Worm (Caenorhabditis elegans) whole organism, L1 larva: Measurements from ENCODE around the gene F02C12.2.

Source experiments
- C04F5.9 ChIP-seq: sonication (generic microtip); optimal IDR thresholded peaks from 2 replicates; lab custom pipeline; 2016; ENCODE audit warnings: missing genetic modification characterization, missing compliant biosample characterization
- C16A3.4 ChIP-seq: fragments of 150-350 bp; optimal IDR thresholded peaks from 2 replicates; lab custom pipeline; 2014; ENCODE audit warnings: missing biosample characterization, missing genetic modification characterization
- aha-1 ChIP-seq: fragments of 150-350 bp; optimal IDR thresholded peaks from 2 replicates; lab custom pipeline; 2014; ENCODE audit warnings: missing biosample characterization, missing genetic modification characterization
- alr-1 ChIP-seq: fragments of 200-800 bp; sonication (Bioruptor generic); optimal IDR thresholded peaks from 2 replicates; lab custom pipeline; 2018; ENCODE audit warnings: borderline replicate concordance, mild to moderate bottlenecking, missing genetic modification characterization, missing compliant biosample characterization
- aly-2 ChIP-seq: fragments of 150-350 bp; optimal IDR thresholded peaks from 2 replicates; lab custom pipeline; 2014; ENCODE audit warnings: missing biosample characterization, missing genetic modification characterization
- ama-1 ChIP-seq: fragments of 150-350 bp; optimal IDR thresholded peaks from 2 replicates; lab custom pipeline; 2014
- blmp-1 ChIP-seq: fragments of 150-350 bp; optimal IDR thresholded peaks from 2 replicates; lab custom pipeline; 2014; ENCODE audit warnings: missing biosample characterization, missing genetic modification characterization
- ceh-63 ChIP-seq: fragments of 200-800 bp; sonication (Bioruptor generic); optimal IDR thresholded peaks from 2 replicates; lab custom pipeline; 2018; ENCODE audit warnings: mild to moderate bottlenecking, missing genetic modification characterization, missing compliant biosample characterization
- ceh-8 ChIP-seq: fragments of 200-800 bp; sonication (Bioruptor generic); optimal IDR thresholded peaks from 2 replicates; lab custom pipeline; 2018; ENCODE audit warnings: mild to moderate bottlenecking, missing genetic modification characterization, moderate library complexity, missing compliant biosample characterization
- ces-1 ChIP-seq: fragments of 150-350 bp; optimal IDR thresholded peaks from 2 replicates; lab custom pipeline; 2014; ENCODE audit warnings: missing biosample characterization, missing genetic modification reagents, missing genetic modification characterization
- dsc-1 ChIP-seq: sonication (generic microtip); optimal IDR thresholded peaks from 2 replicates; lab custom pipeline; 2016; ENCODE audit warnings: mild to moderate bottlenecking, missing genetic modification characterization, missing compliant biosample characterization
- efl-3 ChIP-seq: fragments of 200-800 bp; sonication (Bioruptor generic); optimal IDR thresholded peaks from 2 replicates; lab custom pipeline; 2018; ENCODE audit warnings: mild to moderate bottlenecking, missing genetic modification characterization, missing compliant biosample characterization
- egl-27 ChIP-seq, 2 experiments: fragments of 150-350 bp in 1 of 2; sonication (generic microtip); optimal IDR thresholded peaks; 3 replicates each; lab custom pipeline; 2017 to 2018; ENCODE audit warnings: missing biosample characterization in 2 of 2, missing genetic modification characterization in 2 of 2, missing genetic modification reagents in 2 of 2
- elt-2 ChIP-seq: sonication (generic microtip); optimal IDR thresholded peaks from 2 replicates; lab custom pipeline; 2016; ENCODE audit warnings: missing genetic modification characterization, mild to moderate bottlenecking, inconsistent platforms, missing compliant biosample characterization, missing genetic modification reagents
- elt-3 ChIP-seq, 6 experiments: fragments of 150-350 bp in 1 of 6; sonication (generic microtip); optimal IDR thresholded peaks; 2 replicates each; lab custom pipeline; 2017 to 2018; ENCODE audit warnings: missing biosample characterization in 6 of 6, missing genetic modification characterization in 6 of 6, inconsistent platforms in 1 of 6
- fkh-10 ChIP-seq: sonication (generic microtip); optimal IDR thresholded peaks from 2 replicates; lab custom pipeline; 2017; ENCODE audit warnings: missing biosample characterization, missing genetic modification reagents, missing genetic modification characterization
- fkh-8 ChIP-seq: sonication (generic microtip); optimal IDR thresholded peaks from 2 replicates; lab custom pipeline; 2016; ENCODE audit warnings: mild to moderate bottlenecking, missing genetic modification characterization, missing compliant biosample characterization
- fos-1 ChIP-seq: fragments of 150-350 bp; optimal IDR thresholded peaks from 2 replicates; lab custom pipeline; 2014; ENCODE audit warnings: missing biosample characterization, missing genetic modification characterization
- hlh-17 ChIP-seq: fragments of 200-800 bp; sonication (Bioruptor generic); optimal IDR thresholded peaks from 2 replicates; lab custom pipeline; 2018; ENCODE audit warnings: missing genetic modification characterization, mild to moderate bottlenecking, missing compliant biosample characterization, moderate library complexity, borderline replicate concordance
- hlh-4 ChIP-seq: sonication (generic microtip); optimal IDR thresholded peaks from 2 replicates; lab custom pipeline; 2016; ENCODE audit warnings: mild to moderate bottlenecking, missing genetic modification characterization, missing compliant biosample characterization
- irx-1 ChIP-seq: sonication (generic microtip); optimal IDR thresholded peaks from 2 replicates; lab custom pipeline; 2016; ENCODE audit warnings: missing genetic modification characterization, missing compliant biosample characterization
- isw-1 ChIP-seq: fragments of 200-800 bp; sonication (Bioruptor generic); IDR thresholded peaks from 2 replicates; pipeline ENCODE4 v1.3.6; 2022; ENCODE audit warnings: missing genetic modification characterization, missing compliant biosample characterization
- jun-1 ChIP-seq: fragments of 150-350 bp; optimal IDR thresholded peaks from 2 replicates; lab custom pipeline; 2014; ENCODE audit warnings: missing biosample characterization, missing genetic modification reagents, missing genetic modification characterization
- lin-14 ChIP-seq: fragments of 200-800 bp; sonication (Bioruptor generic); optimal IDR thresholded peaks from 2 replicates; lab custom pipeline; 2018; ENCODE audit warnings: mild to moderate bottlenecking, missing genetic modification characterization, moderate library complexity, missing compliant biosample characterization
- lsy-2 ChIP-seq, 2 experiments: fragments of 150-350 bp; optimal IDR thresholded peaks; 2 replicates each; lab custom pipeline; 2014; ENCODE audit warnings: missing biosample characterization in 2 of 2, missing genetic modification characterization in 2 of 2
- mab-9 ChIP-seq: fragments of 200-800 bp; sonication (Bioruptor generic); IDR thresholded peaks from 2 replicates; pipeline ENCODE4 v1.3.6; 2022; ENCODE audit warnings: missing genetic modification reagents, missing genetic modification characterization, missing compliant biosample characterization
- mdl-1 ChIP-seq, 2 experiments: fragments of 150-350 bp; optimal IDR thresholded peaks; 2 replicates each; lab custom pipeline; 2014 to 2017; ENCODE audit warnings: missing biosample characterization in 2 of 2, missing genetic modification characterization in 2 of 2, inconsistent platforms in 1 of 2
- mef-2 ChIP-seq: fragments of 150-350 bp; optimal IDR thresholded peaks from 2 replicates; lab custom pipeline; 2014; ENCODE audit warnings: missing biosample characterization, missing genetic modification characterization
- mep-1 ChIP-seq: fragments of 150-350 bp; optimal IDR thresholded peaks from 2 replicates; lab custom pipeline; 2014; ENCODE audit warnings: missing biosample characterization, missing genetic modification characterization
- nhr-11 ChIP-seq: fragments of 150-350 bp; optimal IDR thresholded peaks from 2 replicates; lab custom pipeline; 2014; ENCODE audit warnings: missing biosample characterization, missing genetic modification characterization
- nhr-19 ChIP-seq: fragments of 200-800 bp; sonication (Bioruptor generic); conservative IDR thresholded peaks from 2 replicates; pipeline ENCODE4 v1.3.6; 2022; ENCODE audit warnings: missing genetic modification characterization, missing compliant biosample characterization
- nhr-20 ChIP-seq: sonication (generic microtip); optimal IDR thresholded peaks from 2 replicates; lab custom pipeline; 2016; ENCODE audit warnings: mild to moderate bottlenecking, missing genetic modification characterization, missing compliant biosample characterization
- nhr-237 ChIP-seq: fragments of 150-350 bp; optimal IDR thresholded peaks from 2 replicates; lab custom pipeline; 2014; ENCODE audit warnings: missing biosample characterization, missing genetic modification characterization
- nhr-47 ChIP-seq: sonication (generic microtip); optimal IDR thresholded peaks from 2 replicates; lab custom pipeline; 2016; ENCODE audit warnings: mild to moderate bottlenecking, missing genetic modification characterization, moderate library complexity, missing compliant biosample characterization
- nhr-71 ChIP-seq: sonication (generic microtip); optimal IDR thresholded peaks from 2 replicates; lab custom pipeline; 2016; ENCODE audit warnings: mild to moderate bottlenecking, missing genetic modification characterization, moderate library complexity, missing compliant biosample characterization
- nhr-85 ChIP-seq: sonication (generic microtip); peaks from one replicate; lab custom pipeline; 2016; ENCODE audit warnings: missing genetic modification characterization, inconsistent platforms, missing compliant biosample characterization
- nhr-90 ChIP-seq: sonication (generic microtip); optimal IDR thresholded peaks from 2 replicates; lab custom pipeline; 2016; ENCODE audit warnings: mild to moderate bottlenecking, missing genetic modification characterization, missing compliant biosample characterization; ENCODE audit not compliant: poor library complexity
- rnt-1 ChIP-seq: sonication (generic microtip); optimal IDR thresholded peaks from 2 replicates; lab custom pipeline; 2016; ENCODE audit warnings: mild to moderate bottlenecking, missing genetic modification characterization, moderate library complexity, missing compliant biosample characterization
- snu-23 ChIP-seq: sonication (generic microtip); optimal IDR thresholded peaks from 2 replicates; lab custom pipeline; 2016; ENCODE audit warnings: missing genetic modification characterization, missing compliant biosample characterization
- sox-4 ChIP-seq: sonication (generic microtip); optimal IDR thresholded peaks from 2 replicates; lab custom pipeline; 2016; ENCODE audit warnings: missing genetic modification characterization, missing compliant biosample characterization
- sup-37 ChIP-seq: fragments of 200-800 bp; sonication (Bioruptor generic); optimal IDR thresholded peaks from 2 replicates; lab custom pipeline; 2018; ENCODE audit warnings: mild to moderate bottlenecking, missing genetic modification characterization, missing compliant biosample characterization
- tbx-2 ChIP-seq: sonication (generic microtip); optimal IDR thresholded peaks from 2 replicates; lab custom pipeline; 2016; ENCODE audit warnings: missing genetic modification characterization, missing compliant biosample characterization
- tlp-1 ChIP-seq: fragments of 150-350 bp; optimal IDR thresholded peaks from 2 replicates; lab custom pipeline; 2014; ENCODE audit warnings: missing biosample characterization, missing genetic modification characterization
- unc-30 ChIP-seq: sonication (generic microtip); optimal IDR thresholded peaks from 2 replicates; lab custom pipeline; 2017; ENCODE audit warnings: missing biosample characterization, missing genetic modification characterization
- unc-62 ChIP-seq: fragments of 150-350 bp; optimal IDR thresholded peaks from 2 replicates; lab custom pipeline; 2014; ENCODE audit warnings: missing biosample characterization, missing genetic modification reagents, missing genetic modification characterization
- unc-86 ChIP-seq: sonication (generic microtip); optimal IDR thresholded peaks from 2 replicates; lab custom pipeline; 2016; ENCODE audit warnings: missing genetic modification characterization, missing compliant biosample characterization
- unc-98 ChIP-seq: fragments of 200-800 bp; sonication (Bioruptor generic); IDR thresholded peaks from 2 replicates; pipeline ENCODE4 v1.3.6; 2022; ENCODE audit warnings: missing genetic modification characterization, missing compliant biosample characterization
- xbp-1 ChIP-seq: sonication (generic microtip); optimal IDR thresholded peaks from 2 replicates; lab custom pipeline; 2016; ENCODE audit warnings: missing genetic modification characterization, missing compliant biosample characterization
- zag-1 ChIP-seq: fragments of 150-350 bp; optimal IDR thresholded peaks from 2 replicates; lab custom pipeline; 2014; ENCODE audit warnings: missing biosample characterization, missing genetic modification characterization
- zip-4 ChIP-seq: fragments of 200-800 bp; sonication (Bioruptor generic); optimal IDR thresholded peaks from 2 replicates; lab custom pipeline; 2018; ENCODE audit warnings: mild to moderate bottlenecking, missing genetic modification characterization, moderate library complexity, missing compliant biosample characterization
- ztf-11 ChIP-seq, 2 experiments: sonication (generic microtip); optimal IDR thresholded peaks; 2 replicates each; lab custom pipeline; 2016 to 2017; ENCODE audit warnings: missing genetic modification characterization in 2 of 2, missing biosample characterization in 1 of 2, missing compliant biosample characterization in 1 of 2
- ztf-4 ChIP-seq: fragments of 150-350 bp; optimal IDR thresholded peaks from 2 replicates; lab custom pipeline; 2014; ENCODE audit warnings: missing biosample characterization, missing genetic modification characterization

Gene F02C12.2

ce11 chrX:13354672-13355407 is 44.3 kb downstream of the F02C12.2 start:
- TF ChIP-seq ztf-11 (tag; optimal IDR thresholded peaks at IDR 0.05; lab: Kevin White, UChicago) (no peak), nhr-85 (tag; lab: Kevin White, UChicago) (peak; percentile 90), C04F5.9 (tag; lab: Kevin White, UChicago) (no peak), mef-2 (no peak), nhr-19 (peak; percentile 66), fkh-8 (tag; lab: Kevin White, UChicago) (peak; percentile 54), efl-3 (no peak), fkh-10 (GFP tag; lab: Kevin White, UChicago) (no peak), elt-3 (tag; optimal IDR thresholded peaks at IDR 0.05; lab: Kevin White, UChicago) (peak in 3 of 6 experiments; percentile 32 to 49 (median 44)), lin-14 (GFP tag; lab: Kevin White, UChicago) (peak; percentile 83), ceh-8 (GFP tag; lab: Kevin White, UChicago) (no peak), C16A3.4 (tag; lab: Kevin White, UChicago) (peak; percentile 25), nhr-47 (tag; lab: Kevin White, UChicago) (peak; percentile 58), mab-9 (no peak), nhr-20 (tag; lab: Kevin White, UChicago) (peak; percentile 70), ces-1 (GFP tag; lab: Kevin White, UChicago) (no peak), snu-23 (GFP tag; lab: Kevin White, UChicago) (peak; percentile 62), zag-1 (tag; lab: Kevin White, UChicago) (no peak), alr-1 (no peak), tbx-2 (tag; lab: Kevin White, UChicago) (peak; percentile 49), aly-2 (tag; lab: Kevin White, UChicago) (no peak), mdl-1 (tag; optimal IDR thresholded peaks at IDR 0.05; lab: Kevin White, UChicago) (no peak), blmp-1 (tag; lab: Kevin White, UChicago) (peak; percentile 94), rnt-1 (peak; percentile 85), jun-1 (peak; percentile 71), unc-30 (tag; lab: Kevin White, UChicago) (no peak), aha-1 (tag; lab: Kevin White, UChicago) (no peak), unc-62 (no peak), dsc-1 (peak; percentile 41), ama-1 (lab: Kevin White, UChicago) (no peak), isw-1 (GFP tag; lab: Robert Waterston, UW) (no peak), zip-4 (GFP tag; lab: Kevin White, UChicago) (no peak), sox-4 (no peak), tlp-1 (tag; lab: Kevin White, UChicago) (no peak), nhr-11 (tag; lab: Kevin White, UChicago) (no peak), nhr-90 (peak; percentile 34), ztf-4 (tag; lab: Kevin White, UChicago) (peak; percentile 27), mep-1 (tag; lab: Kevin White, UChicago) (peak; percentile 39), sup-37 (GFP tag; lab: Kevin White, UChicago) (no peak), unc-98 (GFP tag; lab: Robert Waterston, UW) (no peak), fos-1 (tag; lab: Kevin White, UChicago) (no peak), elt-2 (tag; lab: Kevin White, UChicago) (peak; percentile 69), unc-86 (tag; lab: Kevin White, UChicago) (no peak), nhr-237 (tag; lab: Kevin White, UChicago) (no peak), egl-27 (tag; optimal IDR thresholded peaks at IDR 0.05; lab: Kevin White, UChicago) (peak in 1 of 2 experiments; percentile 37), hlh-17 (GFP tag; lab: Kevin White, UChicago) (no peak), ceh-63 (no peak), nhr-71 (tag; lab: Kevin White, UChicago) (peak; percentile 76), xbp-1 (tag; lab: Kevin White, UChicago) (no peak), hlh-4 (tag; lab: Kevin White, UChicago) (no peak), lsy-2 (tag; optimal IDR thresholded peaks at IDR 0.05; lab: Kevin White, UChicago) (peak in 1 of 2 experiments; percentile 12), irx-1 (peak; percentile 3)
